Fruit fly (Drosophila melanogaster): ENCODE data around the gene Alms1b.

The Alms1b gene

dm6 chrX:4596467-4597183, 34.1 kb downstream of the Alms1b start:
- TF ChIP-seq CG1620 (GFP tag; optimal IDR thresholded peaks at IDR 0.05) (no peak), kay (GFP tag; ENCODE audit: borderline replicate concordance) (peak; percentile 23)

DNA sequence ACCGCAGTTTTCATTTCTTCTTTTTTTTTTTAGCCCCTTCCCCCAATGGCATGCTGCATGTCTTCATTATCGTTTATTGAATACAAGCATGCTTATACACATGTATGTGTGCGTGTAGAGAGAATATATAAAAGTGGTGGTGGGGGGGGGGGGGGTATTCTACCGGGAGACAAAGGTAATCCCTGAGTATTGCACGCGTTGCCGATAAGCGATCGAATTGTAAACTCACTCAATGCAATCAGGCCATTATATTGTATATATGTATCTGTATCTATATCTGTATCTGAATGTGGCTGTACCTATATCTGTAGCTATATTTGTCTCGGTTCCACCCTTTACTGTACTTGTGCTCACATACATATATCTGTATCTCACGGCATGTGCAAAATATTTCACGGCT, 38.5 kb downstream of the Alms1b start:
- TF ChIP-seq CG1620 (GFP tag; optimal IDR thresholded peaks at IDR 0.05), result no peak

- no peak for TF ChIP-seq CG11617 (GFP tag; optimal IDR thresholded peaks at IDR 0.05)
- peak; percentile 28 for TF ChIP-seq bab1 (GFP tag; optimal IDR thresholded peaks at IDR 0.05)
- TF ChIP-seq tj (GFP tag; optimal IDR thresholded peaks at IDR 0.05), result peak; percentile 55
Measured at dm6 chrX:4590772-4591064, 40.0 kb downstream of the Alms1b start.

- TF ChIP-seq ovo (GFP tag; optimal IDR thresholded peaks at IDR 0.05) (no peak), Hr96 (GFP tag; optimal IDR thresholded peaks at IDR 0.05) (no peak), cnc (optimal IDR thresholded peaks at IDR 0.05) (no peak), CG33017 (tag; optimal IDR thresholded peaks at IDR 0.05) (no peak), CG12768 (GFP tag; optimal IDR thresholded peaks at IDR 0.05) (no peak), CG14711 (tag; optimal IDR thresholded peaks at IDR 0.05) (no peak), Crg-1 (GFP tag; optimal IDR thresholded peaks at IDR 0.05) (no peak), pad (GFP tag; optimal IDR thresholded peaks at IDR 0.05) (peak; percentile 32), CG11617 (GFP tag; optimal IDR thresholded peaks at IDR 0.05) (peak; percentile 3), kay (GFP tag; ENCODE audit: borderline replicate concordance) (no peak), CG1620 (GFP tag; optimal IDR thresholded peaks at IDR 0.05) (no peak), toe (GFP tag; optimal IDR thresholded peaks at IDR 0.05) (no peak), Clk (GFP tag; optimal IDR thresholded peaks at IDR 0.05) (no peak), cic (GFP tag; optimal IDR thresholded peaks at IDR 0.05) (no peak), bab1 (GFP tag; optimal IDR thresholded peaks at IDR 0.05) (peak; percentile 78), tj (GFP tag; optimal IDR thresholded peaks at IDR 0.05) (no peak), CG5204 (GFP tag; optimal IDR thresholded peaks at IDR 0.05) (no peak), Mnt (GFP tag; optimal IDR thresholded peaks at IDR 0.05) (no peak), CG7101 (tag; optimal IDR thresholded peaks at IDR 0.05) (peak; percentile 18), CG7045 (GFP tag; optimal IDR thresholded peaks at IDR 0.05) (no peak)
Measured at dm6 chrX:4589951-4590771, 40.6 kb downstream of the Alms1b start.

dm6 chrX:4588981-4589380, 41.8 kb downstream of the Alms1b start:
- TF ChIP-seq CG5204 (GFP tag; optimal IDR thresholded peaks at IDR 0.05) (no peak), CG7101 (tag; optimal IDR thresholded peaks at IDR 0.05) (no peak), bab1 (GFP tag; optimal IDR thresholded peaks at IDR 0.05) (no peak), kay (GFP tag; ENCODE audit: borderline replicate concordance) (no peak), ovo (GFP tag; optimal IDR thresholded peaks at IDR 0.05) (no peak), CG12768 (GFP tag; optimal IDR thresholded peaks at IDR 0.05) (no peak), CG11617 (GFP tag; optimal IDR thresholded peaks at IDR 0.05) (no peak)

DNA sequence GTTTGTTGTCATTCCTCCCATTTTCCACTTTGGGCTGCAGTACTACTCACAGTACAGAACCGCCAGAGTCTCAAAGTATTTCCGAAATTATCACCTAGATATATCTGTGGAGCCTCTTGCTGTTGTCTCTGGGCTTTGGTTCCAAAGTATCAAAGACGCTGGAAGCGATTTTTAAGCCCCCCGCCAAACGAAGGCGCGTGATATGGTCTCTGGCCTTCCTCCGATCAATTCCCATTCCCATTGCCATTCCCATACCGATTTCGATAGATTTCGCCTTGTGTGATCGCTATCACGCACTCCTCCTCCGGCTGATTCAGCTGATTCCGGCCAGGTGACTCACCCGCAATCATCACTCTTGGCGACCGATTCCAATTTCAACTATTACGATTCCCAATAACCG, 43.2 kb downstream of the Alms1b start:
- TF ChIP-seq pad (GFP tag; optimal IDR thresholded peaks at IDR 0.05) (no peak), CG11617 (GFP tag; optimal IDR thresholded peaks at IDR 0.05) (no peak), CG12768 (GFP tag; optimal IDR thresholded peaks at IDR 0.05) (no peak), CG33017 (tag; optimal IDR thresholded peaks at IDR 0.05) (no peak), CG14711 (tag; optimal IDR thresholded peaks at IDR 0.05) (no peak), Crg-1 (GFP tag; optimal IDR thresholded peaks at IDR 0.05) (no peak)

- TF ChIP-seq CG12768 (GFP tag; optimal IDR thresholded peaks at IDR 0.05) (no peak), CG1620 (GFP tag; optimal IDR thresholded peaks at IDR 0.05) (no peak)
Measured at dm6 chrX:4582422-4582821, 48.3 kb downstream of the Alms1b start.

dm6 chrX:4581769-4582168, 49.0 kb downstream of the Alms1b start:
- no peak for TF ChIP-seq CG14711 (tag; optimal IDR thresholded peaks at IDR 0.05)
- no peak for TF ChIP-seq pad (GFP tag; optimal IDR thresholded peaks at IDR 0.05)
- TF ChIP-seq CG12768 (GFP tag; optimal IDR thresholded peaks at IDR 0.05), result no peak
- no peak for TF ChIP-seq cic (GFP tag; optimal IDR thresholded peaks at IDR 0.05)
- no peak for TF ChIP-seq Mnt (GFP tag; optimal IDR thresholded peaks at IDR 0.05)
- no peak for TF ChIP-seq CG7045 (GFP tag; optimal IDR thresholded peaks at IDR 0.05)
- TF ChIP-seq tj (GFP tag; optimal IDR thresholded peaks at IDR 0.05), result no peak

Measured in whole organism, adult.